Worm (Caenorhabditis elegans) whole organism, early embryonic: ENCODE measurements around the gene F40A3.7.

Experiments used
- ama-1 ChIP-seq: fragments of 150-350 bp; optimal IDR thresholded peaks from 2 replicates; lab custom pipeline; 2014
- ceh-13 ChIP-seq: fragments of 200-800 bp; sonication (Bioruptor generic); optimal IDR thresholded peaks from 2 replicates; lab custom pipeline; 2018; ENCODE audit warnings: mild to moderate bottlenecking, missing genetic modification characterization, missing compliant biosample characterization
- ceh-36 ChIP-seq: sonication (generic microtip); optimal IDR thresholded peaks from 2 replicates; lab custom pipeline; 2016; ENCODE audit warnings: missing genetic modification characterization, inconsistent platforms, missing compliant biosample characterization
- hmbx-1 ChIP-seq: sonication (generic microtip); optimal IDR thresholded peaks from 2 replicates; lab custom pipeline; 2016; ENCODE audit warnings: mild to moderate bottlenecking, missing genetic modification characterization, missing compliant biosample characterization
- hnd-1 ChIP-seq: sonication (generic microtip); optimal IDR thresholded peaks from 2 replicates; lab custom pipeline; 2016; ENCODE audit warnings: missing genetic modification characterization, missing compliant biosample characterization
- sea-1 ChIP-seq: fragments of 200-800 bp; sonication (Bioruptor generic); conservative IDR thresholded peaks from 2 replicates; pipeline ENCODE4 v1.3.6; 2022; ENCODE audit warnings: missing genetic modification characterization, missing compliant biosample characterization
- tbx-37 ChIP-seq: fragments of 200-800 bp; sonication (Bioruptor generic); conservative IDR thresholded peaks from 2 replicates; pipeline ENCODE4 v1.3.6; 2022; ENCODE audit warnings: missing genetic modification reagents, missing genetic modification characterization, missing compliant biosample characterization
- tra-4 ChIP-seq: sonication (generic microtip); optimal IDR thresholded peaks from 2 replicates; lab custom pipeline; 2017; ENCODE audit warnings: missing genetic modification characterization, missing compliant biosample characterization

DNA sequence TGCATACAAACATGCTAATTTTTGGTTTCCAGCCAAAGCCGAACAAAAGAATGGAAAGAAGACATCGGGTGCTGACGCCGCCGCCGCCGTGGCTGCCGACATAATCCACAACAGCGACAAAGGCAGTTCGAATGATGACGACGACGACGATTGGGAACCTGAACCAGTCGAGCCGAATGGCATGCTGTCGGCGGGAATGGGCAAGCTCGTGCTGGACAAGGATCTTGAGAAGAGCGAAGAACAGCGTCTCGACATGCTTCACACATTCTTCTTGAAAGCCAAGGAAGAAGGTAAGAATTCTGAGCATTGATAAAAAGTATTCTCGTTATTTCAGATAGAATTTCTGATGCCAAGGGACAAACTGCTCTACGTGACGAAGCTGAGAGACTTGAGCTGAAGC is 43.0 kb downstream of the F40A3.7 start:
- TF ChIP-seq ama-1 (no peak), ceh-13 (no peak), tra-4 (tag; lab: Kevin White, UChicago) (no peak), hnd-1 (tag; lab: Kevin White, UChicago) (no peak), tbx-37 (GFP tag; lab: Robert Waterston, UW) (no peak), hmbx-1 (tag; lab: Kevin White, UChicago) (no peak), sea-1 (GFP tag; lab: Robert Waterston, UW) (no peak), ceh-36 (tag; lab: Kevin White, UChicago) (no peak)
